Worm (Caenorhabditis elegans): ENCODE results near the gene Y54F10AM.15.

Gene Y54F10AM.15

ce11 chrIII:2576360-2577259 is 48.1 kb upstream of the Y54F10AM.15 start (continued):
- peak; percentile 3 for TF ChIP-seq unc-86 (tag; optimal IDR thresholded peaks at IDR 0.05)
- TF ChIP-seq dpl-1 (GFP tag; optimal IDR thresholded peaks at IDR 0.05) = peak in 2 of 3 experiments; percentile 57 to 66
- TF ChIP-seq C16A3.4 (tag; optimal IDR thresholded peaks at IDR 0.05) = peak; percentile 59
- no peak for TF ChIP-seq tlp-1 (tag; optimal IDR thresholded peaks at IDR 0.05)
- TF ChIP-seq ztf-4 (tag; optimal IDR thresholded peaks at IDR 0.05) = no peak
- peak; percentile 35 for TF ChIP-seq dsc-1 (tag; optimal IDR thresholded peaks at IDR 0.05)
- no peak for TF ChIP-seq unc-62 (GFP tag; optimal IDR thresholded peaks at IDR 0.05)
- no peak for TF ChIP-seq sox-4 (tag; optimal IDR thresholded peaks at IDR 0.05)
- TF ChIP-seq aha-1 (tag; optimal IDR thresholded peaks at IDR 0.05) = no peak
- no peak for TF ChIP-seq nhr-19 (GFP tag; conservative IDR thresholded peaks at IDR 0.05)
- no peak for TF ChIP-seq C34B4.2 (tag; optimal IDR thresholded peaks at IDR 0.05)
- no peak for TF ChIP-seq zag-1 (tag; optimal IDR thresholded peaks at IDR 0.05)
- TF ChIP-seq ceh-90 (tag; optimal IDR thresholded peaks at IDR 0.05) = no peak
- no peak for TF ChIP-seq Y116A8C.19 (tag; optimal IDR thresholded peaks at IDR 0.05; ENCODE audit: borderline replicate concordance)
- peak; percentile 54 for TF ChIP-seq blmp-1 (tag; optimal IDR thresholded peaks at IDR 0.05)
- no peak for TF ChIP-seq nhr-84 (tag; optimal IDR thresholded peaks at IDR 0.05)
- no peak for TF ChIP-seq hpl-2 (GFP tag; optimal IDR thresholded peaks at IDR 0.05)
- no peak for TF ChIP-seq ceh-63 (GFP tag; optimal IDR thresholded peaks at IDR 0.05)
- TF ChIP-seq nhr-11 (tag; optimal IDR thresholded peaks at IDR 0.05) = no peak
- no peak for TF ChIP-seq C04F5.9 (tag; optimal IDR thresholded peaks at IDR 0.05)
- peak in 2 of 3 experiments; percentile 19 to 64 for TF ChIP-seq ceh-82 (tag; optimal IDR thresholded peaks at IDR 0.05)
- peak; percentile 21 for TF ChIP-seq lin-13 (GFP tag; optimal IDR thresholded peaks at IDR 0.05)
- peak; percentile 18 for TF ChIP-seq nhr-20 (tag; optimal IDR thresholded peaks at IDR 0.05)
- TF ChIP-seq unc-130 (tag; optimal IDR thresholded peaks at IDR 0.05) = peak; percentile 1
- TF ChIP-seq mdl-1 (tag; optimal IDR thresholded peaks at IDR 0.05) = peak in 1 of 2 experiments; percentile 44
- TF ChIP-seq fkh-8 (tag; optimal IDR thresholded peaks at IDR 0.05) = peak; percentile 60
- peak; percentile 67 for TF ChIP-seq nhr-71 (tag; optimal IDR thresholded peaks at IDR 0.05)
- peak; percentile 64 for TF ChIP-seq snu-23 (GFP tag; optimal IDR thresholded peaks at IDR 0.05)
- TF ChIP-seq skn-1 (tag; optimal IDR thresholded peaks at IDR 0.05) = no peak
- TF ChIP-seq zip-4 (GFP tag; optimal IDR thresholded peaks at IDR 0.05) = no peak
- no peak for TF ChIP-seq sup-37 (GFP tag; optimal IDR thresholded peaks at IDR 0.05)
- peak; percentile 39 for TF ChIP-seq nhr-77 (tag; optimal IDR thresholded peaks at IDR 0.05)
- no peak for TF ChIP-seq hlh-4 (tag; optimal IDR thresholded peaks at IDR 0.05)
- no peak for TF ChIP-seq alr-1 (tag; optimal IDR thresholded peaks at IDR 0.05; ENCODE audit: borderline replicate concordance)
- no peak for TF ChIP-seq F16B12.6 (tag; optimal IDR thresholded peaks at IDR 0.05)
- TF ChIP-seq egl-27 (tag; optimal IDR thresholded peaks at IDR 0.05) = no peak
- no peak for TF ChIP-seq ama-1 (optimal IDR thresholded peaks at IDR 0.05)
- TF ChIP-seq irx-1 (tag; optimal IDR thresholded peaks at IDR 0.05) = no peak
- TF ChIP-seq pag-3 (tag; optimal IDR thresholded peaks at IDR 0.05; ENCODE audit: borderline replicate concordance, insufficient read depth) = no peak
- no peak for TF ChIP-seq vab-15 (tag; optimal IDR thresholded peaks at IDR 0.05)
- TF ChIP-seq ces-1 (GFP tag; optimal IDR thresholded peaks at IDR 0.05) = no peak
- TF ChIP-seq lin-35 (GFP tag; optimal IDR thresholded peaks at IDR 0.05) = peak; percentile 25 to 74
- TF ChIP-seq ztf-11 (tag; optimal IDR thresholded peaks at IDR 0.05) = no peak
- peak; percentile 51 for TF ChIP-seq nhr-47 (tag; optimal IDR thresholded peaks at IDR 0.05)
- no peak for TF ChIP-seq ets-5 (GFP tag; IDR thresholded peaks at IDR 0.05)
- TF ChIP-seq nhr-85 (tag) = peak; percentile 58
- no peak for TF ChIP-seq lin-39 (tag; optimal IDR thresholded peaks at IDR 0.05)
- TF ChIP-seq lin-15B (tag; optimal IDR thresholded peaks at IDR 0.05) = peak; percentile 28
- TF ChIP-seq ceh-8 (GFP tag; optimal IDR thresholded peaks at IDR 0.05) = no peak
- TF ChIP-seq mep-1 (tag; optimal IDR thresholded peaks at IDR 0.05) = no peak
- no peak for TF ChIP-seq hlh-17 (GFP tag; optimal IDR thresholded peaks at IDR 0.05; ENCODE audit: borderline replicate concordance)

Data from whole organism, L1 larva.